Worm (Caenorhabditis elegans) whole organism, L2 larva: ENCODE results near the gene F14H12.2.
"Not testable (repeated sequence)": the region's sequence is repeated elsewhere in the genome, so short reads cannot be mapped to it uniquely, and the experiment has no call there.

Source experiments
- C34F6.9 ChIP-seq: fragments of 150-350 bp; optimal IDR thresholded peaks from 2 replicates; lab custom pipeline; 2014; ENCODE audit warnings: missing biosample characterization, missing genetic modification characterization
- R02D3.7 ChIP-seq: fragments of 150-350 bp; optimal IDR thresholded peaks from 2 replicates; lab custom pipeline; 2014; ENCODE audit warnings: missing biosample characterization, missing genetic modification characterization
- Y55F3AM.14 ChIP-seq: fragments of 200-800 bp; sonication (Bioruptor generic); optimal IDR thresholded peaks from 2 replicates; lab custom pipeline; 2018; ENCODE audit warnings: mild to moderate bottlenecking, missing genetic modification characterization, missing compliant biosample characterization
- ZK546.5 ChIP-seq: sonication (generic microtip); optimal IDR thresholded peaks from 2 replicates; lab custom pipeline; 2017; ENCODE audit warnings: missing biosample characterization, missing genetic modification characterization
- aly-2 ChIP-seq: fragments of 150-350 bp; optimal IDR thresholded peaks from 2 replicates; lab custom pipeline; 2014; ENCODE audit warnings: missing biosample characterization, missing genetic modification characterization
- blmp-1 ChIP-seq: sonication (generic microtip); optimal IDR thresholded peaks from 2 replicates; lab custom pipeline; 2017; ENCODE audit warnings: missing genetic modification characterization, mild to moderate bottlenecking, missing compliant biosample characterization, antibody characterized with exemption, moderate library complexity; ENCODE audit not compliant: insufficient read depth
- ceh-16 ChIP-seq: fragments of 150-350 bp; optimal IDR thresholded peaks from 2 replicates; lab custom pipeline; 2014; ENCODE audit warnings: missing biosample characterization, missing genetic modification characterization
- ceh-82 ChIP-seq: fragments of 150-350 bp; optimal IDR thresholded peaks from 2 replicates; lab custom pipeline; 2014; ENCODE audit warnings: missing biosample characterization, missing genetic modification characterization
- crh-2 ChIP-seq: sonication (generic microtip); optimal IDR thresholded peaks from 2 replicates; lab custom pipeline; 2017; ENCODE audit warnings: missing biosample characterization, missing genetic modification characterization
- dmd-4 ChIP-seq: sonication (generic microtip); optimal IDR thresholded peaks from 2 replicates; lab custom pipeline; 2017; ENCODE audit warnings: missing biosample characterization, missing genetic modification characterization
- egl-27 ChIP-seq: sonication (generic microtip); optimal IDR thresholded peaks from 3 replicates; lab custom pipeline; 2017; ENCODE audit warnings: missing biosample characterization, missing genetic modification reagents, missing genetic modification characterization
- elt-1 ChIP-seq: fragments of 150-350 bp; optimal IDR thresholded peaks from 2 replicates; lab custom pipeline; 2014; ENCODE audit warnings: missing biosample characterization, missing genetic modification characterization
- lin-11 ChIP-seq: fragments of 150-350 bp; sonication (generic microtip); optimal IDR thresholded peaks from 2 replicates; lab custom pipeline; 2014; ENCODE audit warnings: missing biosample characterization, missing genetic modification characterization, inconsistent platforms, mixed read lengths
- lin-13 ChIP-seq: fragments of 150-350 bp; optimal IDR thresholded peaks from 2 replicates; lab custom pipeline; 2014; ENCODE audit warnings: missing biosample characterization, missing genetic modification reagents, missing genetic modification characterization
- lin-39 ChIP-seq: fragments of 150-350 bp; optimal IDR thresholded peaks from 2 replicates; lab custom pipeline; 2014; ENCODE audit warnings: missing biosample characterization, missing genetic modification reagents, missing genetic modification characterization
- lsy-2 ChIP-seq, 2 experiments: fragments of 150-350 bp in 1 of 2; sonication (generic microtip) in 1 of 2; optimal IDR thresholded peaks; 2 replicates each; lab custom pipeline; 2014 to 2017; ENCODE audit warnings: missing biosample characterization in 2 of 2, missing genetic modification characterization in 2 of 2
- mab-5 ChIP-seq: fragments of 150-350 bp; optimal IDR thresholded peaks from 2 replicates; lab custom pipeline; 2014; ENCODE audit warnings: missing biosample characterization, missing genetic modification characterization
- mbf-1 ChIP-seq: sonication (generic microtip); optimal IDR thresholded peaks from 2 replicates; lab custom pipeline; 2017; ENCODE audit warnings: missing biosample characterization, missing genetic modification characterization
- mdl-1 ChIP-seq, 2 experiments: fragments of 150-350 bp in 1 of 2; sonication (generic microtip) in 1 of 2; optimal IDR thresholded peaks; 2 replicates each; lab custom pipeline; 2017; ENCODE audit warnings: missing biosample characterization in 2 of 2, missing genetic modification characterization in 2 of 2
- nhr-10 ChIP-seq: sonication (generic microtip); optimal IDR thresholded peaks from 2 replicates; lab custom pipeline; 2017; ENCODE audit warnings: missing biosample characterization, missing genetic modification characterization
- nhr-12 ChIP-seq: fragments of 150-350 bp; optimal IDR thresholded peaks from 2 replicates; lab custom pipeline; 2014; ENCODE audit warnings: missing biosample characterization, missing genetic modification characterization
- nhr-129 ChIP-seq: fragments of 150-350 bp; optimal IDR thresholded peaks from 2 replicates; lab custom pipeline; 2014; ENCODE audit warnings: missing biosample characterization, missing genetic modification characterization
- nhr-23 ChIP-seq: fragments of 150-350 bp; optimal IDR thresholded peaks from 2 replicates; lab custom pipeline; 2014; ENCODE audit warnings: missing biosample characterization, missing genetic modification reagents, missing genetic modification characterization
- nhr-237 ChIP-seq: fragments of 150-350 bp; optimal IDR thresholded peaks from 2 replicates; lab custom pipeline; 2014; ENCODE audit warnings: missing biosample characterization, missing genetic modification characterization
- nhr-25 ChIP-seq: fragments of 150-350 bp; sonication (generic microtip); optimal IDR thresholded peaks from 3 replicates; lab custom pipeline; 2014; ENCODE audit warnings: missing biosample characterization, missing genetic modification characterization
- nhr-77 ChIP-seq: fragments of 150-350 bp; optimal IDR thresholded peaks from 2 replicates; lab custom pipeline; 2014; ENCODE audit warnings: missing biosample characterization, missing genetic modification characterization
- peb-1 ChIP-seq: fragments of 150-350 bp; optimal IDR thresholded peaks from 2 replicates; lab custom pipeline; 2014; ENCODE audit warnings: missing biosample characterization, missing genetic modification characterization
- sma-3 ChIP-seq: sonication (generic microtip); optimal IDR thresholded peaks from 2 replicates; lab custom pipeline; 2016; ENCODE audit warnings: missing genetic modification reagents, missing genetic modification characterization, missing compliant biosample characterization
- snpc-4 ChIP-seq: fragments of 150-350 bp; optimal IDR thresholded peaks from 2 replicates; lab custom pipeline; 2014; ENCODE audit warnings: missing biosample characterization, missing genetic modification characterization
- unc-39 ChIP-seq: fragments of 150-350 bp; optimal IDR thresholded peaks from 2 replicates; lab custom pipeline; 2014; ENCODE audit warnings: missing biosample characterization, missing genetic modification characterization
- unc-55 ChIP-seq: fragments of 150-350 bp; sonication (generic microtip); optimal IDR thresholded peaks from 3 replicates; lab custom pipeline; 2014; ENCODE audit warnings: missing biosample characterization, missing genetic modification reagents, missing genetic modification characterization
- unc-62 ChIP-seq: fragments of 150-350 bp; optimal IDR thresholded peaks from 2 replicates; lab custom pipeline; 2014; ENCODE audit warnings: missing biosample characterization, missing genetic modification reagents, missing genetic modification characterization
- zag-1 ChIP-seq: fragments of 150-350 bp; optimal IDR thresholded peaks from 2 replicates; lab custom pipeline; 2014; ENCODE audit warnings: missing biosample characterization, missing genetic modification characterization

F14H12.2 gene

DNA sequence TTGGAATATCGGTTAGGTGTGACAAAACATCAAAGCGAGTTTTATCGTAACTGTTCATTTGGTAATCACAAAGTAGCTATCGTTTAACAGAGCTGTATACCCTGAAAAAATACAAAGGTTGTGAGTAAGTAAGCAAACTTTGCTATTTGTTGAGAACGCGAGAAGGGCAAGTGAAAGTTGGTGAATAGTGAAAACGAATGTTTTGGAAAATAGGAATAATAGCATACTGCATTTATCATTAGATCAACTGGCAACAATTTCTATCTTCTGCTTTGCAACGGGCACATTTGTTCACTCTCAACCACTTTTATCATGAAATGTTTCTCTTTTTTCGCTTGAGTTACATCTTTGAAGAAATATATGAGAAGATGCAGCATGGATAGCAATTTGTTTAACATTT lies 21.5 kb upstream of the F14H12.2 start, which contains the start of gene C24A8.5:
TSS of gene C24A8.5 (minus strand) at position 101 of the 400 bp plus-strand sequence.
- TF ChIP-seq lin-11 (tag; lab: Kevin White, UChicago) (no peak), lin-39 (tag; lab: Kevin White, UChicago) (no peak), R02D3.7 (tag; lab: Kevin White, UChicago) (no peak), nhr-12 (tag; lab: Kevin White, UChicago) (no peak), sma-3 (no peak), lin-13 (GFP tag; lab: Kevin White, UChicago) (no peak), ZK546.5 (tag; lab: Kevin White, UChicago) (no peak), mab-5 (tag; lab: Kevin White, UChicago) (no peak), egl-27 (tag; lab: Kevin White, UChicago) (no peak)

DNA sequence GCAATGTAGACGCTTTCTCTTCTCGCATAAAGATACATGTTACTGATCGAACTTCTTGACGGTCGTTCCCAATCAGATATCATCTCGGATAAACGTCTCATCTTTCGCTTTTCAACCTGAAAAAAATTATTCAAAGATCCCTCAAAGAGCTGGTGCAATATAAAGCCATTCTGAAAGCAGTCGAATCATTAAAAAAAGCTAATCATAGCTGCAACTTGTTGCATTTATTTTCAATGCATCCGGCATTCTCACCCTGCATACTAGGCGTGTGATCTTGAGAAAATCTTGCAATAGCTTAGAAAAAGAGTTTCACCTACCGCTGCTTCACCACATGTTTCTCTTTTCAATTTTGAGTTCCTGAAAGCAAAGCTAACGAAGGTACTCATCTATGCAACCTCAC lies 18.0 kb upstream of the F14H12.2 start, which contains the start of gene C24A8.6:
TSS of gene C24A8.6 (minus strand) at position 101 of the 400 bp plus-strand sequence.
- TF ChIP-seq unc-39, nhr-237, nhr-77 (tag; lab: Kevin White, UChicago): not testable (repeated sequence)

DNA sequence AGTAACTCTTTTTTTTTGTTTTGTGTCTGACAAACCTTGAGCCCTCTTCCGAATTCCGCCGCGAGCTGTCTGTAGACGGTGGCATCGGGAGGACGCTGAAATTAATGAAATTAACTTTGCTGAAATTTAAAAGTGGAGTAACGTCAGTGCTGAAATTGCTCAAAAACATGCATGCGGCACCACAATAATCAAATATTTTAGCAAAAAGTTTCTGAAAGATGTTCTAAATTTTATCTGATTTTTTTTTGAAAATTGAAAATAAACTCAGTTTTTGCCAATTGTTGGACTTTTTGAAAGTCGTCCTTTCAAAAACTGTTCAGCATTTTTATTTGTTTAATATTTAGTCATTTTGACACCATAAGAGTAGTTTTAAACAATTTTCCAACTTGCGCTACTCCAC lies 14.3 kb upstream of the F14H12.2 start, which contains the start of gene cst-2:
TSS of gene cst-2 (minus strand) at position 101 of the 400 bp plus-strand sequence.
- TF ChIP-seq crh-2, ceh-16, C34F6.9 (tag; lab: Kevin White, UChicago): not testable (repeated sequence)

DNA sequence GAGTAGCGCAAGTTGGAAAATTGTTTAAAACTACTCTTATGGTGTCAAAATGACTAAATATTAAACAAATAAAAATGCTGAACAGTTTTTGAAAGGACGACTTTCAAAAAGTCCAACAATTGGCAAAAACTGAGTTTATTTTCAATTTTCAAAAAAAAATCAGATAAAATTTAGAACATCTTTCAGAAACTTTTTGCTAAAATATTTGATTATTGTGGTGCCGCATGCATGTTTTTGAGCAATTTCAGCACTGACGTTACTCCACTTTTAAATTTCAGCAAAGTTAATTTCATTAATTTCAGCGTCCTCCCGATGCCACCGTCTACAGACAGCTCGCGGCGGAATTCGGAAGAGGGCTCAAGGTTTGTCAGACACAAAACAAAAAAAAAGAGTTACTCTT lies 11.0 kb upstream of the F14H12.2 start, which contains the start of gene cst-1:
TSS of gene cst-1 (plus strand) at position 301 of the 400 bp plus-strand sequence.
- not testable (repeated sequence) for TF ChIP-seq egl-27 (tag; lab: Kevin White, UChicago); mdl-1 (tag; optimal IDR thresholded peaks at IDR 0.05; lab: Kevin White, UChicago); ZK546.5 (tag; lab: Kevin White, UChicago)
- TF ChIP-seq, all 48 proteins: peak for 0; not testable (repeated sequence) for 48

DNA sequence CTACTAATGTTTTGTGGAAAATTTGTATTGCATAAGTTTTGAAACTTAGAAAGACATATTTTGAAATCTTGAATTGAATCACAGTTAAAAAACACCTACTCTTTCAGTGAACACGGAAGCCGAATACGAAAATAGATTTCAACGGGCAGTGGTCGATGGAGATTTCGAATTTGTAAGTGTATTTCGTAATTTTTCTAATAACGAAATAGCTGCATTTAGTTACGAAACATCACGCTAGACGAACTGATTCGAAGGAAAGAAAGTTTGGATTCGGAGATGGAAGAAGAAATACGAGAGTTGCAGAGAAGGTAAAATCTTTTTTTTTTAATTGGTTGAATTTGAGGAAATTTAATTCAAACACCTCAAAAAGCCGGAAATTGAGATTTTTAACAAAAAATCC lies 7.6 kb upstream of the F14H12.2 start:
- TF ChIP-seq dmd-4 (tag; lab: Kevin White, UChicago) = no peak
- no peak for TF ChIP-seq unc-62 (GFP tag; lab: Kevin White, UChicago)
- no peak for TF ChIP-seq mbf-1
- no peak for TF ChIP-seq nhr-10
- TF ChIP-seq zag-1 (tag; lab: Kevin White, UChicago) = no peak
- no peak for TF ChIP-seq lsy-2 (tag; optimal IDR thresholded peaks at IDR 0.05; lab: Kevin White, UChicago)
- TF ChIP-seq unc-39 (tag; lab: Kevin White, UChicago) = no peak
- TF ChIP-seq snpc-4 (tag; lab: Kevin White, UChicago) = no peak
- TF ChIP-seq peb-1 (tag; lab: Kevin White, UChicago) = no peak
- no peak for TF ChIP-seq ceh-82 (tag; lab: Kevin White, UChicago)
- no peak for TF ChIP-seq nhr-129
- TF ChIP-seq crh-2 (tag; lab: Kevin White, UChicago) = no peak
- TF ChIP-seq, all 48 proteins: peak for 0

DNA sequence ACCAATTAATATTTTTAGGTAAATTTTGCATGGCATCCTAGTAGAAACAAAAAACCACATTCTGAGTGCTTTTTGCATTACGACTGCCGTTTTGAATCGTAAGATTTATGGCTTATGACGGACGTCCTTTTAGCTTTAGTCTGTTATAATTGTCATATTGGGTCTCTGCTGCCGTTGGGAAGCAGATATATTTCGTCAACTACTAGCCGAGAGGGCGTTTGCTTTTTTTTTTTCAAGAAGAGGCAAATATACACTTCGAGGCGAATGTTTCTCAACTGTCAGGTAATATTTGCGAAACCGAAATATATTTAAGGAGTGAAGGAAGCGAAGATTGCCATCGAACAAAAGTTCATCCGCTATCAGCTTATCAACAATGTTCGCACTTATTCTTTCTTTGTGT lies 6.4 kb upstream of the F14H12.2 start, which contains the start of gene F14H12.3:
TSS of gene F14H12.3 (plus strand) at position 301 of the 400 bp plus-strand sequence.
- no peak for TF ChIP-seq unc-55 (GFP tag; lab: Kevin White, UChicago)
- TF ChIP-seq aly-2 (tag; lab: Kevin White, UChicago) = no peak
- no peak for TF ChIP-seq egl-27 (tag; lab: Kevin White, UChicago)
- no peak for TF ChIP-seq dmd-4 (tag; lab: Kevin White, UChicago)
- no peak for TF ChIP-seq unc-62 (GFP tag; lab: Kevin White, UChicago)
- TF ChIP-seq nhr-23 (tag; lab: Kevin White, UChicago) = no peak
- no peak for TF ChIP-seq lin-11 (tag; lab: Kevin White, UChicago)
- no peak for TF ChIP-seq snpc-4 (tag; lab: Kevin White, UChicago)
- TF ChIP-seq nhr-25 = no peak
- no peak for TF ChIP-seq blmp-1
- no peak for TF ChIP-seq zag-1 (tag; lab: Kevin White, UChicago)
- TF ChIP-seq elt-1 (tag; lab: Kevin White, UChicago) = no peak
- no peak for TF ChIP-seq mab-5 (tag; lab: Kevin White, UChicago)
- no peak for TF ChIP-seq Y55F3AM.14
